Fruit fly (Drosophila melanogaster) whole organism, prepupa: ENCODE measurements around the gene CG9498.

ENCODE experiments used
- Blimp-1 ChIP-seq: fragments of 200-800 bp; sonication (Bioruptor generic); optimal IDR thresholded peaks from 3 replicates; lab custom pipeline; 2017; ENCODE audit warnings: missing biosample characterization, missing genetic modification characterization, mild to moderate bottlenecking, moderate library complexity, missing genetic modification reagents
- CG11762 ChIP-seq: fragments of 200-800 bp; sonication (Bioruptor generic); optimal IDR thresholded peaks from 3 replicates; lab custom pipeline; 2016; ENCODE audit warnings: missing biosample characterization, missing genetic modification characterization; ENCODE audit not compliant: insufficient read depth
- CG15336 ChIP-seq: fragments of 200-800 bp; sonication (Bioruptor generic); IDR thresholded peaks from 2 replicates; pipeline ENCODE4 v1.3.6; 2022; ENCODE audit warnings: missing biosample characterization, missing genetic modification characterization
- CG1621 ChIP-seq: fragments of 200-800 bp; sonication (Bioruptor generic); optimal IDR thresholded peaks from 3 replicates; lab custom pipeline; 2018; ENCODE audit warnings: missing biosample characterization, mild to moderate bottlenecking, missing genetic modification characterization
- CG3032 ChIP-seq: fragments of 200-800 bp; optimal IDR thresholded peaks from 2 replicates; lab custom pipeline; 2019; ENCODE audit warnings: missing biosample characterization, mild to moderate bottlenecking, missing genetic modification characterization, moderate library complexity
- CG31627 ChIP-seq: fragments of 200-800 bp; sonication (Bioruptor generic); optimal IDR thresholded peaks from 3 replicates; lab custom pipeline; 2016; ENCODE audit warnings: missing biosample characterization, missing genetic modification characterization
- CG34406 ChIP-seq: fragments of 200-800 bp; sonication (Bioruptor generic); optimal IDR thresholded peaks from 3 replicates; lab custom pipeline; 2016; ENCODE audit warnings: missing biosample characterization, missing genetic modification characterization
- CG3919 ChIP-seq: fragments of 200-800 bp; sonication (Bioruptor generic); optimal IDR thresholded peaks from 3 replicates; lab custom pipeline; 2016; ENCODE audit warnings: missing biosample characterization, missing genetic modification characterization
- CG4318 ChIP-seq: fragments of 200-800 bp; sonication (Bioruptor generic); optimal IDR thresholded peaks from 3 replicates; lab custom pipeline; 2017; ENCODE audit warnings: missing biosample characterization, mild to moderate bottlenecking, missing genetic modification characterization
- CG6163 ChIP-seq: fragments of 200-800 bp; sonication (Bioruptor generic); IDR thresholded peaks from 3 replicates; pipeline ENCODE4 v1.3.6; 2022; ENCODE audit warnings: missing biosample characterization, missing genetic modification characterization
- CG6276 ChIP-seq: fragments of 200-800 bp; sonication (Bioruptor generic); optimal IDR thresholded peaks from 2 replicates; lab custom pipeline; 2017; ENCODE audit warnings: missing biosample characterization, mild to moderate bottlenecking, missing genetic modification characterization
- CG6792 ChIP-seq: fragments of 200-800 bp; sonication (Bioruptor generic); optimal IDR thresholded peaks from 3 replicates; lab custom pipeline; 2016; ENCODE audit warnings: missing biosample characterization, missing genetic modification characterization
- CG7368 ChIP-seq: fragments of 200-800 bp; sonication (Bioruptor generic); optimal IDR thresholded peaks from 3 replicates; lab custom pipeline; 2016; ENCODE audit warnings: missing biosample characterization, missing genetic modification characterization
- CG8119 ChIP-seq: fragments of 200-800 bp; sonication (Bioruptor generic); IDR thresholded peaks from 3 replicates; pipeline ENCODE4 v1.3.6; 2022; ENCODE audit warnings: missing biosample characterization, missing genetic modification characterization
- CG8319 ChIP-seq: fragments of 200-800 bp; sonication (Bioruptor generic); optimal IDR thresholded peaks from 3 replicates; lab custom pipeline; 2016; ENCODE audit warnings: missing biosample characterization, missing genetic modification characterization
- CG8632 ChIP-seq: fragments of 200-800 bp; sonication (Bioruptor generic); optimal IDR thresholded peaks from 3 replicates; lab custom pipeline; 2016; ENCODE audit warnings: missing biosample characterization, missing genetic modification characterization
- Eip93F ChIP-seq: fragments of 200-800 bp; sonication (Bioruptor generic); optimal IDR thresholded peaks from 2 replicates; lab custom pipeline; 2016; ENCODE audit warnings: missing biosample characterization, mild to moderate bottlenecking, missing genetic modification characterization
- Ets21C ChIP-seq: fragments of 200-800 bp; sonication (Bioruptor generic); optimal IDR thresholded peaks from 3 replicates; lab custom pipeline; 2016; ENCODE audit warnings: missing biosample characterization, missing genetic modification characterization
- Ets96B ChIP-seq: fragments of 200-800 bp; optimal IDR thresholded peaks from 2 replicates; lab custom pipeline; 2019; ENCODE audit warnings: missing biosample characterization, mild to moderate bottlenecking, missing genetic modification characterization, moderate library complexity
- Gug ChIP-seq: fragments of 200-800 bp; sonication (Bioruptor generic); IDR thresholded peaks from 2 replicates; pipeline ENCODE4 v1.3.6; 2022; ENCODE audit warnings: missing biosample characterization, missing genetic modification characterization
- Lpt ChIP-seq: fragments of 200-800 bp; sonication (Bioruptor generic); optimal IDR thresholded peaks from 3 replicates; lab custom pipeline; 2016; ENCODE audit warnings: missing biosample characterization, missing genetic modification characterization
- OdsH ChIP-seq: fragments of 200-800 bp; sonication (Bioruptor generic); optimal IDR thresholded peaks from 3 replicates; lab custom pipeline; 2016; ENCODE audit warnings: missing biosample characterization, missing genetic modification characterization
- Smox ChIP-seq: fragments of 200-800 bp; sonication (Bioruptor generic); optimal IDR thresholded peaks from 3 replicates; lab custom pipeline; 2016; ENCODE audit warnings: missing biosample characterization, missing genetic modification characterization
- Sox14 ChIP-seq: fragments of 200-800 bp; sonication (Bioruptor generic); optimal IDR thresholded peaks from 3 replicates; lab custom pipeline; 2016; ENCODE audit warnings: missing biosample characterization, missing genetic modification characterization
- achi ChIP-seq: fragments of 200-800 bp; sonication (Bioruptor generic); optimal IDR thresholded peaks from 3 replicates; lab custom pipeline; 2016; ENCODE audit warnings: missing biosample characterization, missing genetic modification characterization
- acj6 ChIP-seq: fragments of 200-800 bp; sonication (Bioruptor generic); optimal IDR thresholded peaks from 3 replicates; lab custom pipeline; 2016; ENCODE audit warnings: missing biosample characterization, missing genetic modification characterization
- cyc ChIP-seq: fragments of 200-800 bp; sonication (Bioruptor generic); optimal IDR thresholded peaks from 3 replicates; lab custom pipeline; 2016; ENCODE audit warnings: missing biosample characterization, missing genetic modification characterization
- dac ChIP-seq: fragments of 200-800 bp; sonication (Bioruptor generic); optimal IDR thresholded peaks from 2 replicates; lab custom pipeline; 2017; ENCODE audit warnings: missing biosample characterization, mild to moderate bottlenecking, missing genetic modification characterization
- dsx ChIP-seq: fragments of 200-800 bp; optimal IDR thresholded peaks from 3 replicates; lab custom pipeline; 2019; ENCODE audit warnings: missing biosample characterization, mild to moderate bottlenecking, missing genetic modification characterization, moderate library complexity; ENCODE audit not compliant: poor library complexity, severe bottlenecking
- eg ChIP-seq: fragments of 200-800 bp; sonication (Bioruptor generic); IDR thresholded peaks from 3 replicates; pipeline ENCODE4 v1.3.6; 2022; ENCODE audit warnings: missing biosample characterization, missing genetic modification characterization
- esn ChIP-seq: fragments of 200-800 bp; sonication (Bioruptor generic); optimal IDR thresholded peaks from 2 replicates; lab custom pipeline; 2016; ENCODE audit warnings: missing biosample characterization, mild to moderate bottlenecking, missing genetic modification characterization, moderate library complexity
- fd59A ChIP-seq: fragments of 200-800 bp; sonication (Bioruptor generic); optimal IDR thresholded peaks from 2 replicates; lab custom pipeline; 2017; ENCODE audit warnings: missing biosample characterization, mild to moderate bottlenecking, missing genetic modification characterization, missing genetic modification reagents
- fd85E ChIP-seq: fragments of 200-800 bp; sonication (Bioruptor generic); optimal IDR thresholded peaks from 3 replicates; lab custom pipeline; 2016; ENCODE audit warnings: missing biosample characterization, missing genetic modification characterization
- fkh ChIP-seq: fragments of 200-800 bp; sonication (Bioruptor generic); optimal IDR thresholded peaks from 3 replicates; lab custom pipeline; 2017; ENCODE audit warnings: missing biosample characterization, mild to moderate bottlenecking, missing genetic modification characterization, moderate library complexity
- lz ChIP-seq: fragments of 200-800 bp; sonication (Bioruptor generic); optimal IDR thresholded peaks from 3 replicates; lab custom pipeline; 2016; ENCODE audit warnings: missing biosample characterization, missing genetic modification characterization
- net ChIP-seq: fragments of 200-800 bp; sonication (Bioruptor generic); optimal IDR thresholded peaks from 3 replicates; lab custom pipeline; 2016; ENCODE audit warnings: missing biosample characterization, missing genetic modification characterization
- pdm3 ChIP-seq: fragments of 200-800 bp; sonication (Bioruptor generic); optimal IDR thresholded peaks from 3 replicates; lab custom pipeline; 2016; ENCODE audit warnings: missing biosample characterization, missing genetic modification characterization
- svp ChIP-seq: fragments of 200-800 bp; sonication (Bioruptor generic); peaks from one replicate; lab custom pipeline; 2016; ENCODE audit warnings: missing biosample characterization, missing genetic modification characterization
- topi ChIP-seq: fragments of 200-800 bp; sonication (Bioruptor generic); optimal IDR thresholded peaks from 3 replicates; lab custom pipeline; 2016; ENCODE audit warnings: missing biosample characterization, missing genetic modification characterization
- vri ChIP-seq: fragments of 200-800 bp; sonication (Bioruptor generic); optimal IDR thresholded peaks from 3 replicates; lab custom pipeline; 2016; ENCODE audit warnings: missing biosample characterization, mild to moderate bottlenecking, missing genetic modification characterization

CG9498 gene

dm6 chr2L:6348327-6348726, 2.5 kb downstream of the CG9498 start, which contains the start of gene CG9497:
TSS of gene CG9497 (minus strand) at chr2L:6348427.
- no peak for TF ChIP-seq eg (GFP tag; lab: Robert Waterston, UW)
- TF ChIP-seq Blimp-1 (GFP tag; lab: Kevin White, UChicago), result no peak
- no peak for TF ChIP-seq CG7368
- no peak for TF ChIP-seq CG31627
- peak; percentile 87 for TF ChIP-seq svp (GFP tag; lab: Kevin White, UChicago)
- TF ChIP-seq Gug, result no peak
- no peak for TF ChIP-seq fd85E

- TF ChIP-seq CG31627 (no peak), Smox (GFP tag; lab: Kevin White, UChicago) (no peak), esn (GFP tag; lab: Kevin White, UChicago) (no peak), pdm3 (GFP tag; lab: Kevin White, UChicago) (no peak), CG6163 (GFP tag; lab: Robert Waterston, UW) (no peak), CG6276 (GFP tag; lab: Kevin White, UChicago) (no peak), cyc (GFP tag; lab: Kevin White, UChicago) (no peak), CG8632 (GFP tag; lab: Kevin White, UChicago) (no peak), Ets96B (no peak), fd85E (no peak), CG34406 (GFP tag; lab: Kevin White, UChicago) (no peak), svp (GFP tag; lab: Kevin White, UChicago) (peak; percentile 75), dac (GFP tag; lab: Kevin White, UChicago) (no peak), Eip93F (GFP tag; lab: Kevin White, UChicago) (peak; percentile 55), CG11762 (GFP tag; lab: Kevin White, UChicago) (no peak), net (GFP tag; lab: Kevin White, UChicago) (no peak), CG3032 (tag; lab: Kevin White, UChicago) (no peak), topi (no peak), CG15336 (GFP tag; lab: Robert Waterston, UW) (no peak), vri (peak; percentile 91), OdsH (GFP tag; lab: Kevin White, UChicago) (no peak), CG3919 (GFP tag; lab: Kevin White, UChicago) (no peak), fd59A (GFP tag; lab: Kevin White, UChicago) (no peak), Gug (no peak), CG6792 (no peak), lz (GFP tag; lab: Kevin White, UChicago) (no peak), CG8119 (GFP tag; lab: Robert Waterston, UW) (no peak), Ets21C (GFP tag; lab: Kevin White, UChicago) (no peak), Sox14 (peak; percentile 9), achi (GFP tag; lab: Kevin White, UChicago) (no peak), fkh (GFP tag; lab: Kevin White, UChicago) (peak; percentile 30), CG1621 (tag; lab: Kevin White, UChicago) (peak; percentile 51), CG4318 (GFP tag; lab: Kevin White, UChicago) (no peak), Lpt (GFP tag; lab: Kevin White, UChicago) (no peak), CG8319 (GFP tag; lab: Kevin White, UChicago) (no peak), dsx (GFP tag; lab: Kevin White, UChicago) (no peak), acj6 (GFP tag; lab: Kevin White, UChicago) (no peak)
- TF ChIP-seq, all 60 proteins: peak for 6
Measured at dm6 chr2L:6343084-6343873, 7.6 kb downstream of the CG9498 start.
